Worm (Caenorhabditis elegans) whole organism, L3 larva: ENCODE results near the gene srw-138.

ENCODE experiments used
- ZK546.5 ChIP-seq: sonication (generic microtip); optimal IDR thresholded peaks from 2 replicates; lab custom pipeline; 2017; ENCODE audit warnings: missing biosample characterization, missing genetic modification characterization
- ama-1 ChIP-seq: fragments of 150-350 bp; optimal IDR thresholded peaks from 2 replicates; lab custom pipeline; 2018
- ceh-16 ChIP-seq: sonication (generic microtip); optimal IDR thresholded peaks from 2 replicates; lab custom pipeline; 2017; ENCODE audit warnings: missing biosample characterization, missing genetic modification characterization
- ceh-28 ChIP-seq: fragments of 150-350 bp; optimal IDR thresholded peaks from 2 replicates; lab custom pipeline; 2014; ENCODE audit warnings: missing biosample characterization, missing genetic modification reagents, missing genetic modification characterization
- ceh-82 ChIP-seq: fragments of 150-350 bp; optimal IDR thresholded peaks from 2 replicates; lab custom pipeline; 2014; ENCODE audit warnings: missing biosample characterization, missing genetic modification characterization
- ceh-9 ChIP-seq: sonication (generic microtip); optimal IDR thresholded peaks from 2 replicates; lab custom pipeline; 2018; ENCODE audit warnings: missing biosample characterization, missing genetic modification characterization
- mdl-1 ChIP-seq: fragments of 150-350 bp; optimal IDR thresholded peaks from 2 replicates; lab custom pipeline; 2014; ENCODE audit warnings: missing biosample characterization, missing genetic modification characterization
- nhr-28 ChIP-seq: fragments of 150-350 bp; optimal IDR thresholded peaks from 2 replicates; lab custom pipeline; 2014; ENCODE audit warnings: missing biosample characterization, missing genetic modification characterization
- nhr-77 ChIP-seq: fragments of 150-350 bp; optimal IDR thresholded peaks from 2 replicates; lab custom pipeline; 2014; ENCODE audit warnings: missing biosample characterization, missing genetic modification characterization
- snpc-4 ChIP-seq: fragments of 150-350 bp; optimal IDR thresholded peaks from 2 replicates; lab custom pipeline; 2014; ENCODE audit warnings: missing biosample characterization, missing genetic modification characterization
- zag-1 ChIP-seq: fragments of 150-350 bp; optimal IDR thresholded peaks from 2 replicates; lab custom pipeline; 2014; ENCODE audit warnings: missing biosample characterization, missing genetic modification characterization

- TF ChIP-seq ama-1 (lab: Kevin White, UChicago) (no peak), nhr-28 (no peak), zag-1 (no peak), nhr-77 (tag; lab: Kevin White, UChicago) (no peak), snpc-4 (tag; lab: Kevin White, UChicago) (no peak), ceh-9 (tag; lab: Kevin White, UChicago) (no peak), ceh-16 (tag; lab: Kevin White, UChicago) (no peak), mdl-1 (tag; lab: Kevin White, UChicago) (no peak), ceh-82 (tag; lab: Kevin White, UChicago) (no peak), ceh-28 (tag; lab: Kevin White, UChicago) (no peak), ZK546.5 (tag; lab: Kevin White, UChicago) (no peak)
Measured at ce11 chrV:2922594-2922993, 40.3 kb downstream of the srw-138 start, which contains the start of gene srh-38.
